Worm (Caenorhabditis elegans) whole organism, L2 larva: ENCODE measurements around the gene tag-290.

Source experiments
- C34F6.9 ChIP-seq: fragments of 150-350 bp; optimal IDR thresholded peaks from 2 replicates; lab custom pipeline; 2014; ENCODE audit warnings: missing biosample characterization, missing genetic modification characterization
- F13H6.1 ChIP-seq: sonication (generic microtip); optimal IDR thresholded peaks from 2 replicates; lab custom pipeline; 2016; ENCODE audit warnings: missing genetic modification characterization, missing compliant biosample characterization
- R02D3.7 ChIP-seq: fragments of 150-350 bp; optimal IDR thresholded peaks from 2 replicates; lab custom pipeline; 2014; ENCODE audit warnings: missing biosample characterization, missing genetic modification characterization
- ZK546.5 ChIP-seq: sonication (generic microtip); optimal IDR thresholded peaks from 2 replicates; lab custom pipeline; 2017; ENCODE audit warnings: missing biosample characterization, missing genetic modification characterization
- alr-1 ChIP-seq: fragments of 150-350 bp; optimal IDR thresholded peaks from 2 replicates; lab custom pipeline; 2014; ENCODE audit warnings: missing biosample characterization, missing genetic modification characterization
- ama-1 ChIP-seq: fragments of 150-350 bp; optimal IDR thresholded peaks from 2 replicates; lab custom pipeline; 2018; ENCODE audit warnings: inconsistent platforms
- blmp-1 ChIP-seq: sonication (generic microtip); optimal IDR thresholded peaks from 2 replicates; lab custom pipeline; 2017; ENCODE audit warnings: missing genetic modification characterization, mild to moderate bottlenecking, missing compliant biosample characterization, antibody characterized with exemption, moderate library complexity; ENCODE audit not compliant: insufficient read depth
- ceh-16 ChIP-seq: fragments of 150-350 bp; optimal IDR thresholded peaks from 2 replicates; lab custom pipeline; 2014; ENCODE audit warnings: missing biosample characterization, missing genetic modification characterization
- ceh-82 ChIP-seq: fragments of 150-350 bp; optimal IDR thresholded peaks from 2 replicates; lab custom pipeline; 2014; ENCODE audit warnings: missing biosample characterization, missing genetic modification characterization
- crh-2 ChIP-seq: sonication (generic microtip); optimal IDR thresholded peaks from 2 replicates; lab custom pipeline; 2017; ENCODE audit warnings: missing biosample characterization, missing genetic modification characterization
- dmd-4 ChIP-seq: sonication (generic microtip); optimal IDR thresholded peaks from 2 replicates; lab custom pipeline; 2017; ENCODE audit warnings: missing biosample characterization, missing genetic modification characterization
- egl-27 ChIP-seq: sonication (generic microtip); optimal IDR thresholded peaks from 3 replicates; lab custom pipeline; 2017; ENCODE audit warnings: missing biosample characterization, missing genetic modification reagents, missing genetic modification characterization
- elt-1 ChIP-seq: fragments of 150-350 bp; optimal IDR thresholded peaks from 2 replicates; lab custom pipeline; 2014; ENCODE audit warnings: missing biosample characterization, missing genetic modification characterization
- elt-3 ChIP-seq: sonication (generic microtip); optimal IDR thresholded peaks from 2 replicates; lab custom pipeline; 2017; ENCODE audit warnings: missing biosample characterization, missing genetic modification characterization
- fos-1 ChIP-seq: fragments of 150-350 bp; optimal IDR thresholded peaks from 2 replicates; lab custom pipeline; 2014; ENCODE audit warnings: missing biosample characterization, missing genetic modification characterization
- gmeb-1 ChIP-seq: fragments of 150-350 bp; optimal IDR thresholded peaks from 2 replicates; lab custom pipeline; 2014; ENCODE audit warnings: missing biosample characterization, missing genetic modification characterization
- lin-11 ChIP-seq: fragments of 150-350 bp; sonication (generic microtip); optimal IDR thresholded peaks from 2 replicates; lab custom pipeline; 2014; ENCODE audit warnings: missing biosample characterization, missing genetic modification characterization, inconsistent platforms, mixed read lengths
- lin-13 ChIP-seq: fragments of 150-350 bp; optimal IDR thresholded peaks from 2 replicates; lab custom pipeline; 2014; ENCODE audit warnings: missing biosample characterization, missing genetic modification reagents, missing genetic modification characterization
- lin-39 ChIP-seq: fragments of 150-350 bp; optimal IDR thresholded peaks from 2 replicates; lab custom pipeline; 2014; ENCODE audit warnings: missing biosample characterization, missing genetic modification reagents, missing genetic modification characterization
- lsy-2 ChIP-seq, 2 experiments: fragments of 150-350 bp in 1 of 2; sonication (generic microtip) in 1 of 2; optimal IDR thresholded peaks; 2 replicates each; lab custom pipeline; 2014 to 2017; ENCODE audit warnings: missing biosample characterization in 2 of 2, missing genetic modification characterization in 2 of 2
- mab-5 ChIP-seq: fragments of 150-350 bp; optimal IDR thresholded peaks from 2 replicates; lab custom pipeline; 2014; ENCODE audit warnings: missing biosample characterization, missing genetic modification characterization
- mbf-1 ChIP-seq: sonication (generic microtip); optimal IDR thresholded peaks from 2 replicates; lab custom pipeline; 2017; ENCODE audit warnings: missing biosample characterization, missing genetic modification characterization
- mdl-1 ChIP-seq, 2 experiments: fragments of 150-350 bp in 1 of 2; sonication (generic microtip) in 1 of 2; optimal IDR thresholded peaks; 2 replicates each; lab custom pipeline; 2017; ENCODE audit warnings: missing biosample characterization in 2 of 2, missing genetic modification characterization in 2 of 2
- nhr-10 ChIP-seq: sonication (generic microtip); optimal IDR thresholded peaks from 2 replicates; lab custom pipeline; 2017; ENCODE audit warnings: missing biosample characterization, missing genetic modification characterization
- nhr-11 ChIP-seq: fragments of 150-350 bp; optimal IDR thresholded peaks from 2 replicates; lab custom pipeline; 2014; ENCODE audit warnings: missing biosample characterization, missing genetic modification characterization
- nhr-12 ChIP-seq: fragments of 150-350 bp; optimal IDR thresholded peaks from 2 replicates; lab custom pipeline; 2014; ENCODE audit warnings: missing biosample characterization, missing genetic modification characterization
- nhr-129 ChIP-seq: fragments of 150-350 bp; optimal IDR thresholded peaks from 2 replicates; lab custom pipeline; 2014; ENCODE audit warnings: missing biosample characterization, missing genetic modification characterization
- nhr-21 ChIP-seq: fragments of 150-350 bp; optimal IDR thresholded peaks from 2 replicates; lab custom pipeline; 2014; ENCODE audit warnings: missing biosample characterization, missing genetic modification characterization
- nhr-25 ChIP-seq: fragments of 150-350 bp; sonication (generic microtip); optimal IDR thresholded peaks from 3 replicates; lab custom pipeline; 2014; ENCODE audit warnings: missing biosample characterization, missing genetic modification characterization
- nhr-6 ChIP-seq: fragments of 150-350 bp; optimal IDR thresholded peaks from 2 replicates; lab custom pipeline; 2014; ENCODE audit warnings: missing biosample characterization, missing genetic modification characterization
- nhr-77 ChIP-seq: fragments of 150-350 bp; optimal IDR thresholded peaks from 2 replicates; lab custom pipeline; 2014; ENCODE audit warnings: missing biosample characterization, missing genetic modification characterization
- peb-1 ChIP-seq: fragments of 150-350 bp; optimal IDR thresholded peaks from 2 replicates; lab custom pipeline; 2014; ENCODE audit warnings: missing biosample characterization, missing genetic modification characterization
- sem-4 ChIP-seq: fragments of 150-350 bp; optimal IDR thresholded peaks from 2 replicates; lab custom pipeline; 2014; ENCODE audit warnings: missing biosample characterization, missing genetic modification reagents, missing genetic modification characterization
- skn-1 ChIP-seq: sonication (generic microtip); optimal IDR thresholded peaks from 2 replicates; lab custom pipeline; 2017; ENCODE audit warnings: missing biosample characterization, missing genetic modification characterization
- sma-3 ChIP-seq: sonication (generic microtip); optimal IDR thresholded peaks from 2 replicates; lab custom pipeline; 2016; ENCODE audit warnings: missing genetic modification reagents, missing genetic modification characterization, missing compliant biosample characterization
- sma-9 ChIP-seq, 2 experiments: fragments of 150-350 bp in 1 of 2; sonication (generic microtip) in 1 of 2; optimal IDR thresholded peaks; 2 replicates each; lab custom pipeline; 2014 to 2016; ENCODE audit warnings: missing genetic modification characterization in 2 of 2, mild to moderate bottlenecking in 1 of 2, missing biosample characterization in 1 of 2, missing compliant biosample characterization in 1 of 2, missing genetic modification reagents in 1 of 2, moderate library complexity in 1 of 2
- snpc-4 ChIP-seq: fragments of 150-350 bp; optimal IDR thresholded peaks from 2 replicates; lab custom pipeline; 2014; ENCODE audit warnings: missing biosample characterization, missing genetic modification characterization
- unc-39 ChIP-seq: fragments of 150-350 bp; optimal IDR thresholded peaks from 2 replicates; lab custom pipeline; 2014; ENCODE audit warnings: missing biosample characterization, missing genetic modification characterization
- unc-55 ChIP-seq: fragments of 150-350 bp; sonication (generic microtip); optimal IDR thresholded peaks from 3 replicates; lab custom pipeline; 2014; ENCODE audit warnings: missing biosample characterization, missing genetic modification reagents, missing genetic modification characterization
- unc-62 ChIP-seq: fragments of 150-350 bp; optimal IDR thresholded peaks from 2 replicates; lab custom pipeline; 2014; ENCODE audit warnings: missing biosample characterization, missing genetic modification reagents, missing genetic modification characterization
- zag-1 ChIP-seq: fragments of 150-350 bp; optimal IDR thresholded peaks from 2 replicates; lab custom pipeline; 2014; ENCODE audit warnings: missing biosample characterization, missing genetic modification characterization
- ztf-1 ChIP-seq: fragments of 200-800 bp; sonication (Bioruptor generic); conservative IDR thresholded peaks from 2 replicates; pipeline ENCODE4 v1.3.6; 2022; ENCODE audit warnings: missing genetic modification characterization, missing compliant biosample characterization
- ztf-11 ChIP-seq: sonication (generic microtip); optimal IDR thresholded peaks from 2 replicates; lab custom pipeline; 2017; ENCODE audit warnings: missing biosample characterization, missing genetic modification characterization
- ztf-4 ChIP-seq: fragments of 150-350 bp; optimal IDR thresholded peaks from 2 replicates; lab custom pipeline; 2014; ENCODE audit warnings: missing biosample characterization, missing genetic modification characterization

Gene tag-290

ce11 chrV:11638634-11639117 is 25.6 kb downstream of the tag-290 start (continued):
- TF ChIP-seq nhr-12 (no peak), egl-27 (tag; lab: Kevin White, UChicago) (peak; percentile 42), peb-1 (tag; lab: Kevin White, UChicago) (no peak), skn-1 (tag; lab: Kevin White, UChicago) (no peak), lin-11 (no peak), lin-13 (GFP tag; lab: Kevin White, UChicago) (no peak), ZK546.5 (tag; lab: Kevin White, UChicago) (no peak), nhr-129 (tag; lab: Kevin White, UChicago) (peak; percentile 80), zag-1 (peak; percentile 81)
- TF ChIP-seq, all 48 proteins: peak for 18

ce11 chrV:11641298-11641787 is 28.2 kb downstream of the tag-290 start:
- TF ChIP-seq nhr-6 (tag; lab: Kevin White, UChicago) (peak; percentile 68), sma-9 (GFP tag; optimal IDR thresholded peaks at IDR 0.05; lab: Kevin White, UChicago) (peak; percentile 42), sma-9 (tag; optimal IDR thresholded peaks at IDR 0.05; lab: Kevin White, UChicago) (no peak), sem-4 (peak; percentile 62), lin-39 (tag; lab: Kevin White, UChicago) (no peak), C34F6.9 (tag; lab: Kevin White, UChicago) (peak; percentile 87), nhr-77 (tag; lab: Kevin White, UChicago) (no peak), elt-1 (tag; lab: Kevin White, UChicago) (no peak), unc-62 (no peak), fos-1 (no peak), crh-2 (tag; lab: Kevin White, UChicago) (no peak), alr-1 (tag; lab: Kevin White, UChicago) (no peak), blmp-1 (tag; lab: Kevin White, UChicago) (no peak), F13H6.1 (peak; percentile 62), zag-1 (peak; percentile 64), nhr-25 (tag; lab: Kevin White, UChicago) (no peak), sma-3 (no peak), elt-3 (tag; lab: Kevin White, UChicago) (no peak), nhr-21 (peak; percentile 3), gmeb-1 (tag; lab: Kevin White, UChicago) (no peak), ztf-4 (tag; lab: Kevin White, UChicago) (peak; percentile 4), ama-1 (lab: Kevin White, UChicago) (no peak), ztf-11 (tag; lab: Kevin White, UChicago) (no peak), lsy-2 (tag; optimal IDR thresholded peaks at IDR 0.05; lab: Kevin White, UChicago) (peak in 1 of 2 experiments; percentile 71), snpc-4 (no peak), nhr-129 (tag; lab: Kevin White, UChicago) (peak; percentile 81), lin-11 (peak; percentile 58), egl-27 (tag; lab: Kevin White, UChicago) (no peak), mdl-1 (tag; optimal IDR thresholded peaks at IDR 0.05; lab: Kevin White, UChicago) (peak in 1 of 2 experiments; percentile 73), dmd-4 (no peak), nhr-10 (no peak), unc-39 (no peak), lin-13 (GFP tag; lab: Kevin White, UChicago) (no peak), nhr-11 (tag; lab: Kevin White, UChicago) (no peak), unc-55 (GFP tag; lab: Kevin White, UChicago) (peak; percentile 93), mbf-1 (no peak), ZK546.5 (tag; lab: Kevin White, UChicago) (no peak), mab-5 (no peak), ceh-82 (tag; lab: Kevin White, UChicago) (no peak), ceh-16 (no peak), R02D3.7 (no peak), ztf-1 (GFP tag; lab: Robert Waterston, UW) (no peak)
